Fruit fly (Drosophila melanogaster): ENCODE measurements around the gene crim.
A peak's percentile ranks its signal among the peaks of the same experiment; 100 is the strongest.

crim gene

DNA sequence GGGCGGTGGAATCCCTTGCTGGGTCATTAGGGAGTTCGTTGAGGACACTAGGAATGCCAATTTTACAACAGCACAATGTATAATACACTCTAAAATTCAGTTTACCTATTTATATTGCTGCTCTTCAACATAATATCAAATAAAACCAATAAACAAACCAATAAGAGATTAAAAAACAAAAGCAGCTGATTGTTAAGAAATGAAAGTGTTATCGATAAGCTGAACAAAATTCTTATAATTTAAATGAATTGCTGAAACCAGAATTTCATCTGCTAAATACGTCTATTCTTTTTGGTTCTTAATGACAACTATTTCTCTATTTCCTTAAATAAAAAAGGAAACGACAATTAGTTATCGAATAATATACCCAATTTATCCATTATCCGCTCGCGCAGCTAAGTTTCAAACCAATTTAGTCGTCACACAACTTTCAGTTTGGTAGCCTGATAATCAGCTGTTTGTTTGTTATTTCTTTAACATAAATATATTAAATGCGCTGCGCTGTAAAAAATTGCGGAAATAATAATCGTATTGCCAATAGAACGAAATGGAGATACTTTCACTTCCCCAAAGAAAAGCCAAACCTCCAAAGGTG, 19.9 kb downstream of the crim start, which contains the start of the genes Pldn and CG14135 (continued):
- no peak for TF ChIP-seq CG16815 (GFP tag; optimal IDR thresholded peaks at IDR 0.05)
- TF ChIP-seq sug (tag; optimal IDR thresholded peaks at IDR 0.05) = peak; percentile 32
- peak; percentile 21 for TF ChIP-seq exex (tag; optimal IDR thresholded peaks at IDR 0.05)
- no peak for TF ChIP-seq CG9797 (GFP tag; optimal IDR thresholded peaks at IDR 0.05)
- TF ChIP-seq CG4328 (GFP tag; optimal IDR thresholded peaks at IDR 0.05) = no peak
- TF ChIP-seq CG6689 (GFP tag; IDR thresholded peaks at IDR 0.05) = no peak
- TF ChIP-seq CG6175 (GFP tag; IDR thresholded peaks at IDR 0.05) = no peak
- no peak for TF ChIP-seq tll (GFP tag; optimal IDR thresholded peaks at IDR 0.05)
- TF ChIP-seq BtbVII (GFP tag; optimal IDR thresholded peaks at IDR 0.05) = no peak
- no peak for TF ChIP-seq cg (GFP tag; optimal IDR thresholded peaks at IDR 0.05)
- no peak for TF ChIP-seq CG31224 (GFP tag; IDR thresholded peaks at IDR 0.05)
- TF ChIP-seq ERR (GFP tag; optimal IDR thresholded peaks at IDR 0.05) = no peak
- peak; percentile 65 for TF ChIP-seq CG6854 (GFP tag; optimal IDR thresholded peaks at IDR 0.05)
- TF ChIP-seq CHES-1-like (GFP tag; optimal IDR thresholded peaks at IDR 0.05) = peak; percentile 9
- no peak for TF ChIP-seq schlank (tag; optimal IDR thresholded peaks at IDR 0.05)
- TF ChIP-seq ind (GFP tag; optimal IDR thresholded peaks at IDR 0.05) = no peak
- TF ChIP-seq CG7357 (GFP tag; IDR thresholded peaks at IDR 0.05) = no peak
- no peak for TF ChIP-seq Atf6 (GFP tag; IDR thresholded peaks at IDR 0.05)
- no peak for TF ChIP-seq fd64A (GFP tag; optimal IDR thresholded peaks at IDR 0.05)
- TF ChIP-seq Hr3 (GFP tag; optimal IDR thresholded peaks at IDR 0.05) = no peak
- TF ChIP-seq Tbp (GFP tag; optimal IDR thresholded peaks at IDR 0.05) = no peak
- no peak for TF ChIP-seq dmrt11E (tag; optimal IDR thresholded peaks at IDR 0.05)
- no peak for TF ChIP-seq slou (GFP tag; optimal IDR thresholded peaks at IDR 0.05)
- TF ChIP-seq so (GFP tag; IDR thresholded peaks at IDR 0.05) = no peak
- TF ChIP-seq p53 (GFP tag; optimal IDR thresholded peaks at IDR 0.05) = no peak
- no peak for TF ChIP-seq CG8281 (tag; optimal IDR thresholded peaks at IDR 0.05)
- no peak for TF ChIP-seq zen2 (GFP tag; IDR thresholded peaks at IDR 0.05; ENCODE audit: partially characterized antibody)
- TF ChIP-seq CG13894 (tag; optimal IDR thresholded peaks at IDR 0.05) = no peak
- no peak for TF ChIP-seq tx (GFP tag; optimal IDR thresholded peaks at IDR 0.05)
- no peak for TF ChIP-seq sim (GFP tag; IDR thresholded peaks at IDR 0.05)
- no peak for TF ChIP-seq Xbp1 (GFP tag; optimal IDR thresholded peaks at IDR 0.05)
- no peak for TF ChIP-seq fd3F (GFP tag; optimal IDR thresholded peaks at IDR 0.05)
- no peak for TF ChIP-seq gcm2 (GFP tag; optimal IDR thresholded peaks at IDR 0.05)
- TF ChIP-seq Chrac-16 (GFP tag; optimal IDR thresholded peaks at IDR 0.05) = no peak
- no peak for TF ChIP-seq vvl (GFP tag; IDR thresholded peaks at IDR 0.05)
- 0 out of 3 replicates have a peak, but pooled peaks have one; percentile 36 for TF ChIP-seq CG34224 (GFP tag; IDR thresholded peaks at IDR 0.05; ENCODE audit: partially characterized antibody)
- TF ChIP-seq sd (tag; optimal IDR thresholded peaks at IDR 0.05) = peak; percentile 33
- no peak for TF ChIP-seq CG11085 (GFP tag; IDR thresholded peaks at IDR 0.05)
- peak; percentile 64 for TF ChIP-seq CTCF (GFP tag; optimal IDR thresholded peaks at IDR 0.05)
- TF ChIP-seq Eip74EF (GFP tag; optimal IDR thresholded peaks at IDR 0.05) = no peak
- peak; percentile 29 for TF ChIP-seq MESR4 (GFP tag; optimal IDR thresholded peaks at IDR 0.05)
- peak in 1 of 2 experiments; percentile 28 for TF ChIP-seq Pdp1 (GFP tag; optimal IDR thresholded peaks at IDR 0.05)
- peak; percentile 39 for TF ChIP-seq CG34376 (GFP tag; optimal IDR thresholded peaks at IDR 0.05)
- TF ChIP-seq CG10209 (GFP tag; optimal IDR thresholded peaks at IDR 0.05) = no peak
- no peak for TF ChIP-seq Dip2 (GFP tag; IDR thresholded peaks at IDR 0.05)
- no peak for TF ChIP-seq zfh1 (GFP tag; IDR thresholded peaks at IDR 0.05)
- TF ChIP-seq gt (GFP tag; IDR thresholded peaks at IDR 0.05) = no peak
- TF ChIP-seq wdn (GFP tag; IDR thresholded peaks at IDR 0.05) = no peak
- peak; percentile 26 for TF ChIP-seq Dp (GFP tag; optimal IDR thresholded peaks at IDR 0.05)
- no peak for TF ChIP-seq CG1602 (GFP tag; optimal IDR thresholded peaks at IDR 0.05)
- no peak for TF ChIP-seq CG2202 (tag; optimal IDR thresholded peaks at IDR 0.05)

Data from whole organism, embryonic.